Worm (Caenorhabditis elegans) whole organism, midembryonic: Measurements from ENCODE around the gene elc-1.

Experiments
- T22C8.4 ChIP-seq: fragments of 200-800 bp; sonication (Bioruptor generic); IDR thresholded peaks from 2 replicates; pipeline ENCODE4 v1.3.6; 2022; ENCODE audit warnings: missing genetic modification characterization, missing compliant biosample characterization
- cog-1 ChIP-seq: sonication (generic microtip); optimal IDR thresholded peaks from 2 replicates; lab custom pipeline; 2016; ENCODE audit warnings: missing genetic modification characterization, missing compliant biosample characterization
- flt-1 ChIP-seq: fragments of 200-800 bp; sonication (Bioruptor generic); IDR thresholded peaks from 2 replicates; pipeline ENCODE4 v1.3.6; 2022; ENCODE audit warnings: missing genetic modification characterization, missing compliant biosample characterization
- klf-2 ChIP-seq: fragments of 200-800 bp; sonication (Bioruptor generic); conservative IDR thresholded peaks from 2 replicates; pipeline ENCODE4 v1.3.6; 2022; ENCODE audit warnings: missing genetic modification reagents, missing genetic modification characterization, missing compliant biosample characterization
- med-1 ChIP-seq: sonication (generic microtip); optimal IDR thresholded peaks from 2 replicates; lab custom pipeline; 2017; ENCODE audit warnings: missing genetic modification characterization, mild to moderate bottlenecking, missing compliant biosample characterization, antibody characterized with exemption, missing genetic modification reagents; ENCODE audit not compliant: insufficient read depth
- ref-1 ChIP-seq: fragments of 200-800 bp; sonication (Bioruptor generic); conservative IDR thresholded peaks from 2 replicates; pipeline ENCODE4 v1.3.6; 2022; ENCODE audit warnings: missing genetic modification reagents, missing genetic modification characterization, missing compliant biosample characterization
- tab-1 ChIP-seq: fragments of 200-800 bp; sonication (Bioruptor generic); IDR thresholded peaks from 2 replicates; pipeline ENCODE4 v1.3.6; 2022; ENCODE audit warnings: missing genetic modification characterization, missing compliant biosample characterization
- ztf-23 ChIP-seq: fragments of 200-800 bp; sonication (Bioruptor generic); IDR thresholded peaks from 2 replicates; pipeline ENCODE4 v1.3.6; 2022; ENCODE audit warnings: missing genetic modification reagents, missing genetic modification characterization, missing compliant biosample characterization
- ztf-29 ChIP-seq: fragments of 200-800 bp; sonication (Bioruptor generic); IDR thresholded peaks from 2 replicates; pipeline ENCODE4 v1.3.6; 2022; ENCODE audit warnings: missing genetic modification reagents, missing genetic modification characterization, missing compliant biosample characterization

elc-1 gene

ce11 chrIII:1421436-1421835 is 4.4 kb upstream of the elc-1 start:
- TF ChIP-seq ztf-29 (no peak), T22C8.4 (GFP tag; lab: Robert Waterston, UW) (no peak), tab-1 (GFP tag; lab: Robert Waterston, UW) (no peak), ztf-23 (GFP tag; lab: Robert Waterston, UW) (no peak), flt-1 (GFP tag; lab: Robert Waterston, UW) (no peak), klf-2 (no peak), ref-1 (GFP tag; lab: Robert Waterston, UW) (no peak), med-1 (GFP tag; lab: Kevin White, UChicago) (no peak), cog-1 (tag; lab: Kevin White, UChicago) (no peak)

DNA sequence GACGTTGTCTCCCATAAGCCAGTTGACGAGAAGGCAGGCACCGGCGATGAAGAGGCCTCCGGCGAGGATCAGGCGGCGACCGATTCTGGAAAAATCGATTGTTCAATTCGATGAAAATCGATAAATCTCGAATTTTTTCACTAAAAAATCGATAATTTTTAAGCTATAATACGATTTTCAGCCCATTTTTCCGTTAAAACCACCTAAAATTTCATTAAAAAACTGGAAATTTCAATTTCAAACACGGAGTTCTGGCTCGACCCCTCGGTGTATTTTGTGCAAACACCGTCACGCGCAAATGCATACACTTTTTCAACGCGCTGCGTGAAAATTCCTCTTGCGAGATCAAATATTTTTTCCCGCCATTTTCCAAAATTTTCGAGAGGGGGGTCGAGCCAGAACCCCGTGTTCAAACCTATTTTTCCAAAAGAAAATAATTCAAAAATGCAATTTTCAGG is 3.4 kb upstream of the elc-1 start:
- peak; percentile 57 for TF ChIP-seq T22C8.4 (GFP tag; lab: Robert Waterston, UW)

ce11 chrIII:1419700-1420356 is 2.8 kb upstream of the elc-1 start:
- TF ChIP-seq med-1 (GFP tag; lab: Kevin White, UChicago) = no peak
- no peak for TF ChIP-seq cog-1 (tag; lab: Kevin White, UChicago)
- 0 out of 2 replicates have a peak, but pooled peaks have one; percentile 73 for TF ChIP-seq flt-1 (GFP tag; lab: Robert Waterston, UW)
- no peak for TF ChIP-seq ztf-23 (GFP tag; lab: Robert Waterston, UW)
- no peak for TF ChIP-seq ref-1 (GFP tag; lab: Robert Waterston, UW)
- TF ChIP-seq tab-1 (GFP tag; lab: Robert Waterston, UW) = no peak
- no peak for TF ChIP-seq T22C8.4 (GFP tag; lab: Robert Waterston, UW)

ce11 chrIII:1419146-1419636 is 2.2 kb upstream of the elc-1 start, which contains the start of gene Y82E9BR.3:
Gene Y82E9BR.3 (plus strand): TSS chrIII:1419196.
- TF ChIP-seq med-1 (GFP tag; lab: Kevin White, UChicago) (no peak), flt-1 (GFP tag; lab: Robert Waterston, UW) (no peak), T22C8.4 (GFP tag; lab: Robert Waterston, UW) (no peak), ztf-23 (GFP tag; lab: Robert Waterston, UW) (no peak)

DNA sequence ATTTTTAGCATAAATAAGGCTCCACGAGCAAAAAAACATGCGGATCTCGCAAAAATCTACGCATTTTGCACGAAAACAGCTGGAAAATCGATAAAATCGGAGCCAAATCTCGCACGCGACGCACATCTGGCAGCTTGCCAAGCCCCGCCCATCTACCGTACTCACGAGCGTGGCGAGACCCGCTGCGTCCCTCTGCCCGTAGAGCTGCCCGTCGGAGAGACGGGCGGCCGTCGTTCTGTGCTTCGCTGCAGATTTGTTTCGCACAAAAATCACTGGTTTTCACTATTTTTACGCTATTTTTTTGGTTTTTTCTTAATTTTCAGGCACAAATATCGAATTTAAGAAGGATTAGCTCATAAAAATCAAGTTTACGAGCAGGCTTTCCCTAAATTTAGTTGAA is 1.7 kb upstream of the elc-1 start:
- TF ChIP-seq med-1 (GFP tag; lab: Kevin White, UChicago) (peak; percentile 21), ztf-29 (0 out of 2 replicates have a peak, but pooled peaks have one; percentile 18), ref-1 (GFP tag; lab: Robert Waterston, UW) (no peak), ztf-23 (GFP tag; lab: Robert Waterston, UW) (0 out of 2 replicates have a peak, but pooled peaks have one; percentile 39), T22C8.4 (GFP tag; lab: Robert Waterston, UW) (peak; percentile 58), cog-1 (tag; lab: Kevin White, UChicago) (peak; percentile 45), flt-1 (GFP tag; lab: Robert Waterston, UW) (peak; percentile 76; the same call in 1 of the 2 replicates), klf-2 (no peak), tab-1 (GFP tag; lab: Robert Waterston, UW) (no peak)

DNA sequence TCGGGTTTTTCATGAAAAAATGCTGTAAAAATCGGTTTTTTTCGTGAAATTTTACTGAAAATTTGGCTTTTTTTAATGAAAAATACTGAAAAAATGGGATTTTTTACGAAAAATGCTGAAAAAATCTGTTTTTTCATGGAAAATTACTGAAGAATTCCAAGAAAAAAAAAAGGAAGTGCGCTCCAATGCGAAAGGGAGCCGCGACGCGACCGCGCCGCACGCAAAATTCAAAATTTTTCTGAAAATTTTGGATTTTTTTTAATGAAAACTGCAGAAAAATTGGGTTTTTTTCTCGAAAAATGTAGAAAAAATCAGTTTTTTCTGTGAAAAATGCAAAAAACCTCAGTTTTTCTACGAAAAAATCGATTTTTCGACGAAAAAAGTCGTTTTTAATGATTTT is 419 bp downstream of the elc-1 start:
- TF ChIP-seq ztf-29 (no peak), flt-1 (GFP tag; lab: Robert Waterston, UW) (no peak), ref-1 (GFP tag; lab: Robert Waterston, UW) (no peak), ztf-23 (GFP tag; lab: Robert Waterston, UW) (no peak), tab-1 (GFP tag; lab: Robert Waterston, UW) (no peak), med-1 (GFP tag; lab: Kevin White, UChicago) (no peak), T22C8.4 (GFP tag; lab: Robert Waterston, UW) (no peak), klf-2 (no peak), cog-1 (tag; lab: Kevin White, UChicago) (no peak)

ce11 chrIII:1413890-1414613 is 2.9 kb downstream of the elc-1 start, which contains the start of gene Y82E9BR.14:
Gene Y82E9BR.14 (minus strand): TSS chrIII:1414116.
- TF ChIP-seq klf-2 (no peak), tab-1 (GFP tag; lab: Robert Waterston, UW) (no peak), T22C8.4 (GFP tag; lab: Robert Waterston, UW) (no peak)

- TF ChIP-seq flt-1 (GFP tag; lab: Robert Waterston, UW) (no peak), T22C8.4 (GFP tag; lab: Robert Waterston, UW) (no peak), med-1 (GFP tag; lab: Kevin White, UChicago) (no peak), klf-2 (no peak), ztf-29 (no peak), tab-1 (GFP tag; lab: Robert Waterston, UW) (no peak), cog-1 (tag; lab: Kevin White, UChicago) (no peak), ref-1 (GFP tag; lab: Robert Waterston, UW) (no peak), ztf-23 (GFP tag; lab: Robert Waterston, UW) (no peak)
Observed at ce11 chrIII:1413125-1413837, 3.7 kb downstream of the elc-1 start.

DNA sequence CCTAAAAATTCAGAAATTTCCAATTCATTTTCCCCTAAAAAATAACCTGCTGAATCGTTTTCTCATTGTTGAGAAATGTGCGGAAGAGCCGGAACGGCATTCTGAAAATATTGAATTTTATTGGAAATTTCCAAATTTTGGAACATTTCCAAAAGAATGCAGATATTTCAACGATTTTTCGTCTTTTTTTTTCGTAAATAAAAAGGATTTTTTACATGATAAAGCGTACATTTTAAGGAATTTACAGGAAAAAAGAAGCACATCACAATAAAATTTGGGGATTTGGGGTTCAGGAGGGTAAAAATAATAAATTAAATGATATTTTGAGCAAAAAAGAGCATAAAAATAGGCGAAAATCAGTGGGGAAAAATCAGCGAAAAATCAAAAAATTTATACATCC is 7.9 kb downstream of the elc-1 start, which contains the start of gene Y82E9BR.22:
Y82E9BR.22 (minus strand) TSS at position 101 of the 400 bp plus-strand sequence.
- TF ChIP-seq ztf-29 = no peak
- TF ChIP-seq tab-1 (GFP tag; lab: Robert Waterston, UW) = no peak
- TF ChIP-seq flt-1 (GFP tag; lab: Robert Waterston, UW) = no peak
- no peak for TF ChIP-seq ref-1 (GFP tag; lab: Robert Waterston, UW)
- no peak for TF ChIP-seq cog-1 (tag; lab: Kevin White, UChicago)
- TF ChIP-seq med-1 (GFP tag; lab: Kevin White, UChicago) = no peak
- TF ChIP-seq klf-2 = no peak
- TF ChIP-seq T22C8.4 (GFP tag; lab: Robert Waterston, UW) = no peak
- no peak for TF ChIP-seq ztf-23 (GFP tag; lab: Robert Waterston, UW)
